Fruit fly (Drosophila melanogaster) whole organism, prepupa: Measurements from ENCODE around the gene ninaA.

Source experiments
- CG32006 ChIP-seq: fragments of 200-800 bp; sonication (Bioruptor generic); optimal IDR thresholded peaks from 3 replicates; lab custom pipeline; 2017; ENCODE audit warnings: missing biosample characterization, mild to moderate bottlenecking, missing genetic modification characterization
- CG3919 ChIP-seq: fragments of 200-800 bp; sonication (Bioruptor generic); optimal IDR thresholded peaks from 3 replicates; lab custom pipeline; 2016; ENCODE audit warnings: missing biosample characterization, missing genetic modification characterization
- CG6854 ChIP-seq: fragments of 200-800 bp; sonication (Bioruptor generic); optimal IDR thresholded peaks from 2 replicates; lab custom pipeline; 2017; ENCODE audit warnings: missing biosample characterization, mild to moderate bottlenecking, missing genetic modification characterization
- fd85E ChIP-seq: fragments of 200-800 bp; sonication (Bioruptor generic); optimal IDR thresholded peaks from 3 replicates; lab custom pipeline; 2016; ENCODE audit warnings: missing biosample characterization, missing genetic modification characterization

DNA sequence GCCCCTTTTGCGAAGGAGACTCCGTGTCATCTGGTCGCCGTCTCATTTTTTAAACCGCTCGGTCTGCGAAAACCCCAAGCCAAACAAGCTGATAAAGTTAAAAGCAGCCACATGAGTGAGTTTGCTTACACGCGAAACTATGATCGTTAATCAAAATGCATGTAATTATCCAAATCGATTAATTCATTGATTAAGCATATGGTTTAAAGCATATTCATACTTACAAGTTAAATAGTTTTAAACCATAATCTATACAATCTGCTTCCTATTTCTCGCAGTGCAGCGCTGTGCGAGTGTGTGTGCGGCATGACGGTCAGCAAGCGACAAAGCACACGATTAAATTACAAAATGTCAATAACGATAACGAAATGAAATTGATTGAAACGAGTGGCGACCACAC lies 18.3 kb downstream of the ninaA start:
- TF ChIP-seq CG3919 (GFP tag; lab: Kevin White, UChicago): no peak
- TF ChIP-seq fd85E: no peak
- TF ChIP-seq CG6854 (GFP tag; lab: Kevin White, UChicago): no peak
- no peak for TF ChIP-seq CG32006 (GFP tag; lab: Kevin White, UChicago)
